Fruit fly (Drosophila melanogaster) whole organism, embryonic: ENCODE measurements around the gene pall.
A peak's percentile ranks its signal among the peaks of the same experiment; 100 is the strongest.

Experiments used
- BEAF-32 ChIP-seq: fragments of 200-800 bp; sonication (Bioruptor generic); optimal IDR thresholded peaks from 3 replicates; lab custom pipeline; 2017; ENCODE audit warnings: missing biosample characterization, missing genetic modification characterization, mild to moderate bottlenecking, moderate library complexity, missing genetic modification reagents
- CG10274 ChIP-seq: fragments of 200-800 bp; sonication (Bioruptor generic); optimal IDR thresholded peaks from 3 replicates; lab custom pipeline; 2017; ENCODE audit warnings: missing biosample characterization, mild to moderate bottlenecking, missing genetic modification characterization
- CG10366 ChIP-seq: fragments of 200-800 bp; sonication (Bioruptor generic); IDR thresholded peaks from 2 replicates; pipeline ENCODE4 v1.3.6; 2022; ENCODE audit warnings: missing biosample characterization, missing genetic modification characterization
- CG12659 ChIP-seq: fragments of 200-800 bp; sonication (Bioruptor generic); optimal IDR thresholded peaks from 3 replicates; lab custom pipeline; 2017; ENCODE audit warnings: mild to moderate bottlenecking, missing biosample characterization, missing genetic modification reagents, missing genetic modification characterization
- CG14014 ChIP-seq: fragments of 200-800 bp; sonication (Bioruptor generic); IDR thresholded peaks from 2 replicates; pipeline ENCODE4 v1.3.6; 2022; ENCODE audit warnings: missing biosample characterization, missing genetic modification characterization
- CG14050 ChIP-seq: fragments of 200-800 bp; sonication (Bioruptor generic); IDR thresholded peaks from 3 replicates; pipeline ENCODE4 v1.3.6; 2022; ENCODE audit warnings: missing biosample characterization, missing genetic modification characterization
- CG14710 ChIP-seq: fragments of 200-800 bp; sonication (Bioruptor generic); optimal IDR thresholded peaks from 3 replicates; lab custom pipeline; 2019; ENCODE audit warnings: missing biosample characterization, mild to moderate bottlenecking, missing genetic modification characterization, moderate library complexity
- CG14860 ChIP-seq: fragments of 200-800 bp; sonication (Bioruptor generic); IDR thresholded peaks from 3 replicates; pipeline ENCODE4 v1.3.6; 2022; ENCODE audit warnings: missing biosample characterization, missing genetic modification characterization; ENCODE audit not compliant: partially characterized antibody
- CG15269 ChIP-seq: fragments of 200-800 bp; sonication (Bioruptor generic); optimal IDR thresholded peaks from 2 replicates; lab custom pipeline; 2018; ENCODE audit warnings: missing biosample characterization, mild to moderate bottlenecking, missing genetic modification characterization, moderate library complexity
- CG15479 ChIP-seq: fragments of 200-800 bp; sonication (Bioruptor generic); optimal IDR thresholded peaks from 3 replicates; lab custom pipeline; 2019; ENCODE audit warnings: missing biosample characterization, mild to moderate bottlenecking, missing genetic modification characterization, moderate library complexity
- CG15514 ChIP-seq: fragments of 200-800 bp; sonication (Bioruptor generic); optimal IDR thresholded peaks from 3 replicates; lab custom pipeline; 2017; ENCODE audit warnings: missing biosample characterization, missing genetic modification characterization, mild to moderate bottlenecking, moderate library complexity, missing genetic modification reagents
- CG17361 ChIP-seq: fragments of 200-800 bp; sonication (Bioruptor generic); IDR thresholded peaks from 3 replicates; pipeline ENCODE4 v1.3.6; 2022; ENCODE audit warnings: missing biosample characterization, missing genetic modification characterization
- CG18262 ChIP-seq: fragments of 200-800 bp; optimal IDR thresholded peaks from 3 replicates; lab custom pipeline; 2019; ENCODE audit warnings: missing biosample characterization, mild to moderate bottlenecking, missing genetic modification characterization, moderate library complexity
- CG2678 ChIP-seq: fragments of 200-800 bp; sonication (Bioruptor generic); optimal IDR thresholded peaks from 3 replicates; lab custom pipeline; 2019; ENCODE audit warnings: missing biosample characterization, mild to moderate bottlenecking, missing genetic modification characterization, moderate library complexity
- CG4328 ChIP-seq: fragments of 200-800 bp; sonication (Bioruptor generic); optimal IDR thresholded peaks from 3 replicates; lab custom pipeline; 2017; ENCODE audit warnings: missing biosample characterization, missing genetic modification reagents, missing genetic modification characterization
- CG4404 ChIP-seq: fragments of 200-800 bp; sonication (Bioruptor generic); IDR thresholded peaks from 2 replicates; pipeline ENCODE4 v1.3.6; 2022; ENCODE audit warnings: missing biosample characterization, missing genetic modification characterization
- CG4424 ChIP-seq: fragments of 200-800 bp; sonication (Bioruptor generic); optimal IDR thresholded peaks from 3 replicates; lab custom pipeline; 2016; ENCODE audit warnings: missing biosample characterization, missing genetic modification characterization
- CG6689 ChIP-seq: fragments of 200-800 bp; sonication (Bioruptor generic); IDR thresholded peaks from 2 replicates; pipeline ENCODE4 v1.3.6; 2022; ENCODE audit warnings: missing biosample characterization, missing genetic modification characterization
- CG6791 ChIP-seq: fragments of 200-800 bp; sonication (Bioruptor generic); IDR thresholded peaks from 3 replicates; pipeline ENCODE4 v1.3.6; 2022; ENCODE audit warnings: missing biosample characterization, missing genetic modification characterization; ENCODE audit not compliant: partially characterized antibody
- CG7987 ChIP-seq: fragments of 200-800 bp; sonication (Bioruptor generic); optimal IDR thresholded peaks from 2 replicates; lab custom pipeline; 2018; ENCODE audit warnings: missing biosample characterization, mild to moderate bottlenecking, missing genetic modification characterization, moderate library complexity
- CG8089 ChIP-seq: fragments of 200-800 bp; sonication (Bioruptor generic); optimal IDR thresholded peaks from 3 replicates; lab custom pipeline; 2016; ENCODE audit warnings: missing biosample characterization, missing genetic modification characterization
- CG9817 ChIP-seq: fragments of 200-800 bp; sonication (Bioruptor generic); optimal IDR thresholded peaks from 2 replicates; lab custom pipeline; 2018; ENCODE audit warnings: missing biosample characterization, mild to moderate bottlenecking, missing genetic modification characterization, moderate library complexity
- CTCF ChIP-seq: fragments of 200-800 bp; sonication (Bioruptor generic); optimal IDR thresholded peaks from 2 replicates; lab custom pipeline; 2017; ENCODE audit warnings: missing biosample characterization, mild to moderate bottlenecking, missing genetic modification characterization, moderate library complexity
- Camta ChIP-seq: fragments of 200-800 bp; sonication (Bioruptor generic); optimal IDR thresholded peaks from 2 replicates; lab custom pipeline; 2016; ENCODE audit warnings: missing biosample characterization, missing genetic modification characterization
- CkIIα-i1 ChIP-seq: fragments of 200-800 bp; sonication (Bioruptor generic); IDR thresholded peaks from 2 replicates; pipeline ENCODE4 v1.3.6; 2022; ENCODE audit warnings: missing biosample characterization, missing genetic modification characterization
- CoRest ChIP-seq: fragments of 200-800 bp; sonication (Bioruptor generic); optimal IDR thresholded peaks from 3 replicates; lab custom pipeline; 2018; ENCODE audit warnings: missing biosample characterization, mild to moderate bottlenecking, missing genetic modification characterization, moderate library complexity
- Drgx ChIP-seq: fragments of 200-800 bp; sonication (Bioruptor generic); IDR thresholded peaks from 2 replicates; pipeline ENCODE4 v1.3.6; 2022; ENCODE audit warnings: missing biosample characterization, missing genetic modification characterization
- ERR ChIP-seq: fragments of 200-800 bp; sonication (Bioruptor generic); optimal IDR thresholded peaks from 2 replicates; lab custom pipeline; 2016; ENCODE audit warnings: missing biosample characterization, missing genetic modification characterization
- Hey ChIP-seq: fragments of 200-800 bp; sonication (Bioruptor generic); optimal IDR thresholded peaks from 3 replicates; lab custom pipeline; 2018; ENCODE audit warnings: missing biosample characterization, mild to moderate bottlenecking, missing genetic modification characterization
- Kr ChIP-seq: fragments of 200-800 bp; sonication (Bioruptor generic); optimal IDR thresholded peaks from 2 replicates; lab custom pipeline; 2017; ENCODE audit warnings: missing biosample characterization, mild to moderate bottlenecking, missing genetic modification characterization
- PHDP ChIP-seq: fragments of 200-800 bp; sonication (Bioruptor generic); optimal IDR thresholded peaks from 3 replicates; lab custom pipeline; 2018; ENCODE audit warnings: missing biosample characterization, mild to moderate bottlenecking, missing genetic modification characterization, moderate library complexity
- Sry-δ ChIP-seq: fragments of 200-800 bp; sonication (Bioruptor generic); optimal IDR thresholded peaks from 2 replicates; lab custom pipeline; 2016; ENCODE audit warnings: missing biosample characterization, missing genetic modification characterization
- az2 ChIP-seq: fragments of 200-800 bp; sonication (Bioruptor generic); optimal IDR thresholded peaks from 3 replicates; lab custom pipeline; 2016; ENCODE audit warnings: missing biosample characterization, missing genetic modification characterization
- bcd ChIP-seq: fragments of 200-800 bp; sonication (Bioruptor generic); optimal IDR thresholded peaks from 2 replicates; lab custom pipeline; 2017; ENCODE audit warnings: missing biosample characterization, mild to moderate bottlenecking, missing genetic modification characterization
- cad ChIP-seq: fragments of >200 bp; optimal IDR thresholded peaks from 2 replicates; lab custom pipeline; 2017; ENCODE audit warnings: missing biosample characterization, missing genetic modification characterization
- chn ChIP-seq: fragments of 200-800 bp; sonication (Bioruptor generic); optimal IDR thresholded peaks from 2 replicates; lab custom pipeline; 2016; ENCODE audit warnings: missing biosample characterization, missing genetic modification characterization
- cwo ChIP-seq: fragments of 200-800 bp; sonication (Bioruptor generic); optimal IDR thresholded peaks from 3 replicates; lab custom pipeline; 2017; ENCODE audit warnings: missing biosample characterization, missing genetic modification characterization, mild to moderate bottlenecking, moderate library complexity, missing genetic modification reagents
- dysf ChIP-seq: fragments of 200-800 bp; sonication (Bioruptor generic); IDR thresholded peaks from 3 replicates; pipeline ENCODE4 v1.3.6; 2022; ENCODE audit warnings: missing biosample characterization, missing genetic modification characterization
- fd102C ChIP-seq: fragments of 200-800 bp; sonication (Bioruptor generic); optimal IDR thresholded peaks from 2 replicates; lab custom pipeline; 2018; ENCODE audit warnings: missing biosample characterization, mild to moderate bottlenecking, missing genetic modification characterization, moderate library complexity
- lola ChIP-seq, 3 experiments: fragments of >200 bp in 2 of 3; fragments of 200-800 bp in 1 of 3; sonication (Bioruptor generic) in 1 of 3; optimal IDR thresholded peaks; 2 replicates each; lab custom pipeline; 2017 to 2019; ENCODE audit warnings: missing biosample characterization in 3 of 3, missing genetic modification characterization in 3 of 3, mild to moderate bottlenecking in 1 of 3, moderate library complexity in 1 of 3
- odd ChIP-seq: fragments of 200-800 bp; sonication (Bioruptor generic); optimal IDR thresholded peaks from 2 replicates; lab custom pipeline; 2017; ENCODE audit warnings: missing biosample characterization, mild to moderate bottlenecking, missing genetic modification characterization
- pho ChIP-seq: fragments of 200-800 bp; sonication (Bioruptor generic); optimal IDR thresholded peaks from 2 replicates; lab custom pipeline; 2016; ENCODE audit warnings: missing biosample characterization, missing genetic modification characterization
- prd ChIP-seq, 3 experiments: fragments of >200 bp in 2 of 3; fragments of 200-800 bp in 1 of 3; sonication (Bioruptor generic) in 1 of 3; optimal IDR thresholded peaks in 2 of 3; IDR thresholded peaks in 1 of 3; 2 replicates in 2 of 3; 3 replicates in 1 of 3; pipeline versions ENCODE4 v1.3.6 to Lab custom; 2017 to 2022; ENCODE audit warnings: missing biosample characterization in 1 of 3, missing genetic modification characterization in 1 of 3
- sc ChIP-seq, 3 experiments: fragments of >200 bp in 2 of 3; fragments of 200-800 bp in 1 of 3; sonication (Bioruptor generic) in 1 of 3; optimal IDR thresholded peaks; 2 replicates in 2 of 3; 3 replicates in 1 of 3; lab custom pipeline; 2017; ENCODE audit warnings: mild to moderate bottlenecking in 1 of 3, missing biosample characterization in 1 of 3, missing genetic modification characterization in 1 of 3, missing genetic modification reagents in 1 of 3
- sens ChIP-seq: fragments of 200-800 bp; sonication (Bioruptor generic); peaks from one replicate; lab custom pipeline; 2016; ENCODE audit warnings: missing biosample characterization, missing genetic modification characterization
- sna ChIP-seq: fragments of 200-800 bp; sonication (Bioruptor generic); IDR thresholded peaks from 2 replicates; pipeline ENCODE4 v1.3.6; 2022; ENCODE audit warnings: missing biosample characterization, missing genetic modification characterization; ENCODE audit not compliant: partially characterized antibody
- sug ChIP-seq: fragments of 200-800 bp; optimal IDR thresholded peaks from 2 replicates; lab custom pipeline; 2019; ENCODE audit warnings: missing biosample characterization, mild to moderate bottlenecking, missing genetic modification characterization, moderate library complexity
- tio ChIP-seq: fragments of 200-800 bp; sonication (Bioruptor generic); optimal IDR thresholded peaks from 2 replicates; lab custom pipeline; 2017; ENCODE audit warnings: missing biosample characterization, missing genetic modification characterization, inconsistent platforms

The pall gene

DNA sequence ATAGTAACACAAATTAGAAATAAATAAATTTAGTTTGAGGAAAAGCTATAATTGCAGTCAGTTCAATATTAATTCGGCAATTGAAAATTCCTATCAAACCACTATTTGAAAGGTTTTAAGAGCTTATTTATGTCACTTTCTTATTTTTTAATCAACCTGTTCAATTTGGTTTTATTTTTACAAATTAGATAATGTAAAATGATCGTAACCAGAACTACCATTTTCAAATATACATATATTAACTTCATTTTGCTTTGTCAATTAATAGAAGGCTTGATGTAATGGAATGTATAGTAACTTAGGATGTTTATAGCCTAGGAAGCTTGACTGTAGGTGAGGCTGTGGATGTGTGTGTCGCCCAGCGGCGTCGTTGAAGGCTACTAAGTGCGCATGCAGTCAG lies 21.0 kb downstream of the pall start (continued):
- no peak for TF ChIP-seq prd (optimal IDR thresholded peaks at IDR 0.05; lab: Kevin White, UChicago)
- 0 out of 3 replicates have a peak, but pooled peaks have one; percentile 10 for TF ChIP-seq prd (GFP tag; IDR thresholded peaks at IDR 0.05; lab: Robert Waterston, UW)
- no peak for TF ChIP-seq dysf (GFP tag; lab: Robert Waterston, UW)
- no peak for TF ChIP-seq CG8089 (GFP tag; lab: Kevin White, UChicago)
- TF ChIP-seq tio, result peak; percentile 7
- TF ChIP-seq CoRest (tag; lab: Kevin White, UChicago), result peak; percentile 17
- peak; percentile 41 for TF ChIP-seq CG12659 (GFP tag; lab: Kevin White, UChicago)
- TF ChIP-seq ERR (GFP tag; lab: Kevin White, UChicago), result no peak
- TF ChIP-seq CG15514 (GFP tag; lab: Kevin White, UChicago), result no peak
- TF ChIP-seq CkIIα-i1 (GFP tag; lab: Robert Waterston, UW), result no peak
- TF ChIP-seq sna (GFP tag; lab: Robert Waterston, UW), result no peak
- TF ChIP-seq sug (tag; lab: Kevin White, UChicago), result peak; percentile 16
- TF ChIP-seq az2 (GFP tag; lab: Kevin White, UChicago), result peak; percentile 15
- TF ChIP-seq CG14014, result no peak
- TF ChIP-seq cwo (GFP tag; lab: Kevin White, UChicago), result peak; percentile 29
- TF ChIP-seq CG10366 (GFP tag; lab: Robert Waterston, UW), result no peak
- no peak for TF ChIP-seq CG4328 (GFP tag; lab: Kevin White, UChicago)
- TF ChIP-seq CG4424, result peak; percentile 12
- TF ChIP-seq bcd (GFP tag; lab: Kevin White, UChicago), result peak; percentile 3
- TF ChIP-seq Camta, result no peak
- peak; percentile 25 for TF ChIP-seq pho (GFP tag; lab: Kevin White, UChicago)
- peak in 1 of 3 experiments; percentile 2 for TF ChIP-seq lola (GFP tag; optimal IDR thresholded peaks at IDR 0.05; lab: Kevin White, UChicago)
- TF ChIP-seq CG7987 (GFP tag; lab: Kevin White, UChicago), result no peak
- peak; percentile 75 for TF ChIP-seq CG2678
- no peak for TF ChIP-seq CG4404 (GFP tag; lab: Robert Waterston, UW)
- peak; percentile 42; the same call in 1 of the 3 replicates for TF ChIP-seq CG17361 (GFP tag; lab: Robert Waterston, UW)
- TF ChIP-seq Sry-δ, result no peak
- TF ChIP-seq sc (optimal IDR thresholded peaks at IDR 0.05; lab: Kevin White, UChicago), result no peak
- TF ChIP-seq sc (GFP tag; optimal IDR thresholded peaks at IDR 0.05; lab: Kevin White, UChicago), result no peak
- no peak for TF ChIP-seq CG14710 (tag; lab: Kevin White, UChicago)
- peak; percentile 26 for TF ChIP-seq CG15269
- TF ChIP-seq Kr (GFP tag; lab: Kevin White, UChicago), result no peak

DNA sequence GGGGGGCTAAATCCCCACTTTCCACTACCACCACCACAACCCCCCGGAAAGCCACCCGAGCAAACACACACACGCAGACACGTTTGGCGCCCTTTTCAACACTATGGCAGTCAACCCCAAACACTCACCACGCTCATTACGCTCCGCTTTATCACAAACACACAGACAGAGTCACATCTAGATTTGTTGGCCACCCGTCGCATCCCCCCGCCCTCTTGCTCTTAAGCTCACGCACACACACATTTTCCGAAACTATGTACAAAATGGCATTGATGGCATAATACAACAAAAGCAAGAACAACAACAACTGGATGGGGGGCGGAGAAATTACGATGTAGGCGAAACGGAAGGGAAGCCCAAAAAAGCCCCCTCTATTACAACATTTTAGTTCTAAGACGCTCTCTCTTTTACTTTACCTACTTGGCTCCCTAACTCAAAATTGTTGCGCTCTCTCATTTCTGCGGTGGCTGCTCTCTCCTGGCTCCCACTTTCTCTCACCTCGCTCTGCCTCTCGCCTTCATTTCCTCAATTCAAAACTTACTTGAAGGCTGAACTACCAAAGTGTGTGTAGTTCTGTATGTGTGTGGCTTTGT lies 21.8 kb downstream of the pall start:
- TF ChIP-seq odd (GFP tag; lab: Kevin White, UChicago) (no peak), PHDP (no peak), CG14860 (GFP tag; lab: Robert Waterston, UW) (no peak), Hey (tag; lab: Kevin White, UChicago) (peak; percentile 30), sc (optimal IDR thresholded peaks at IDR 0.05; lab: Kevin White, UChicago) (no peak), sc (GFP tag; optimal IDR thresholded peaks at IDR 0.05; lab: Kevin White, UChicago) (no peak), CG10274 (no peak), Drgx (GFP tag; lab: Robert Waterston, UW) (no peak), chn (GFP tag; lab: Kevin White, UChicago) (peak; percentile 28), CG4328 (GFP tag; lab: Kevin White, UChicago) (peak; percentile 38), cad (GFP tag; lab: Kevin White, UChicago) (no peak), CG6791 (GFP tag; lab: Robert Waterston, UW) (no peak), sens (GFP tag; lab: Kevin White, UChicago) (peak; percentile 31), CG18262 (no peak), prd (optimal IDR thresholded peaks at IDR 0.05; lab: Kevin White, UChicago) (no peak), prd (GFP tag; IDR thresholded peaks at IDR 0.05; lab: Robert Waterston, UW) (no peak), CG6689 (GFP tag; lab: Robert Waterston, UW) (no peak), CTCF (no peak), CG15479 (GFP tag; lab: Kevin White, UChicago) (no peak), CG14050 (no peak), BEAF-32 (GFP tag; lab: Kevin White, UChicago) (no peak), CG9817 (no peak), CG4404 (GFP tag; lab: Robert Waterston, UW) (no peak), fd102C (GFP tag; lab: Kevin White, UChicago) (no peak)
